Worm (Caenorhabditis elegans) whole organism, early embryonic: ENCODE measurements around the gene ZK1240.6.

Experiments used
- B0310.2 ChIP-seq: sonication (generic microtip); optimal IDR thresholded peaks from 2 replicates; lab custom pipeline; 2016; ENCODE audit warnings: mild to moderate bottlenecking, missing genetic modification characterization, missing compliant biosample characterization
- F13C5.2 ChIP-seq: sonication (generic microtip); optimal IDR thresholded peaks from 2 replicates; lab custom pipeline; 2017; ENCODE audit warnings: mild to moderate bottlenecking, missing genetic modification characterization, inconsistent platforms, missing compliant biosample characterization
- ama-1 ChIP-seq: fragments of 150-350 bp; optimal IDR thresholded peaks from 2 replicates; lab custom pipeline; 2014
- ceh-36 ChIP-seq: sonication (generic microtip); optimal IDR thresholded peaks from 2 replicates; lab custom pipeline; 2016; ENCODE audit warnings: missing genetic modification characterization, inconsistent platforms, missing compliant biosample characterization
- ets-7 ChIP-seq: sonication (generic microtip); optimal IDR thresholded peaks from 2 replicates; lab custom pipeline; 2016; ENCODE audit warnings: missing genotype, missing genetic modification characterization, missing compliant biosample characterization
- flt-1 ChIP-seq: fragments of 200-800 bp; sonication (Bioruptor generic); IDR thresholded peaks from 2 replicates; pipeline ENCODE4 v1.3.6; 2022; ENCODE audit warnings: missing genetic modification characterization, missing compliant biosample characterization
- hmbx-1 ChIP-seq: sonication (generic microtip); optimal IDR thresholded peaks from 2 replicates; lab custom pipeline; 2016; ENCODE audit warnings: mild to moderate bottlenecking, missing genetic modification characterization, missing compliant biosample characterization
- hmg-4 ChIP-seq: fragments of 200-800 bp; sonication (Bioruptor generic); optimal IDR thresholded peaks from 2 replicates; lab custom pipeline; 2018; ENCODE audit warnings: mild to moderate bottlenecking, missing genetic modification characterization, missing compliant biosample characterization
- scrt-1 ChIP-seq: fragments of 200-800 bp; sonication (Bioruptor generic); IDR thresholded peaks from 2 replicates; pipeline ENCODE4 v1.3.6; 2022; ENCODE audit warnings: missing genetic modification characterization, missing compliant biosample characterization
- sea-1 ChIP-seq: fragments of 200-800 bp; sonication (Bioruptor generic); conservative IDR thresholded peaks from 2 replicates; pipeline ENCODE4 v1.3.6; 2022; ENCODE audit warnings: missing genetic modification characterization, missing compliant biosample characterization
- tra-4 ChIP-seq: sonication (generic microtip); optimal IDR thresholded peaks from 2 replicates; lab custom pipeline; 2017; ENCODE audit warnings: missing genetic modification characterization, missing compliant biosample characterization

- TF ChIP-seq sea-1 (GFP tag; lab: Robert Waterston, UW) (no peak), ceh-36 (tag; lab: Kevin White, UChicago) (no peak), ets-7 (tag; lab: Kevin White, UChicago) (no peak), ama-1 (lab: Kevin White, UChicago) (no peak), F13C5.2 (tag; lab: Kevin White, UChicago) (no peak), hmbx-1 (no peak), flt-1 (GFP tag; lab: Robert Waterston, UW) (no peak), B0310.2 (tag; lab: Kevin White, UChicago) (no peak), scrt-1 (no peak), hmg-4 (GFP tag; lab: Kevin White, UChicago) (no peak), tra-4 (tag; lab: Kevin White, UChicago) (no peak)
Measured at ce11 chrII:2284703-2285102, 38.0 kb downstream of the ZK1240.6 start.
